Worm (Caenorhabditis elegans) whole organism, young adult: ENCODE measurements around the gene ztf-30.

Experiments used
- F23B12.7 ChIP-seq: sonication (generic microtip); optimal IDR thresholded peaks from 2 replicates; lab custom pipeline; 2017; ENCODE audit warnings: missing genetic modification characterization, mild to moderate bottlenecking, missing compliant biosample characterization, antibody characterized with exemption, moderate library complexity; ENCODE audit not compliant: insufficient read depth
- F57C9.4 ChIP-seq: sonication (generic microtip); optimal IDR thresholded peaks from 2 replicates; lab custom pipeline; 2017; ENCODE audit warnings: mild to moderate bottlenecking, missing genetic modification characterization, missing compliant biosample characterization
- K11D2.4 ChIP-seq: fragments of 200-800 bp; sonication (Bioruptor generic); IDR thresholded peaks from 2 replicates; pipeline ENCODE4 v1.3.6; 2022; ENCODE audit warnings: missing genetic modification reagents, missing genetic modification characterization, missing compliant biosample characterization
- T26A5.8 ChIP-seq: sonication (generic microtip); optimal IDR thresholded peaks from 2 replicates; lab custom pipeline; 2016; ENCODE audit warnings: missing genetic modification characterization, missing compliant biosample characterization
- Y53G8AR.9 ChIP-seq: fragments of 200-800 bp; sonication (Bioruptor generic); conservative IDR thresholded peaks from 2 replicates; pipeline ENCODE4 v1.3.6; 2022; ENCODE audit warnings: missing genetic modification reagents, missing genetic modification characterization, missing compliant biosample characterization
- Y79H2A.3 ChIP-seq: fragments of 200-800 bp; sonication (Bioruptor generic); conservative IDR thresholded peaks from 2 replicates; pipeline ENCODE4 v1.3.6; 2022; ENCODE audit warnings: missing genetic modification reagents, missing genetic modification characterization, missing compliant biosample characterization
- atf-7 ChIP-seq: sonication (generic microtip); optimal IDR thresholded peaks from 2 replicates; lab custom pipeline; 2017; ENCODE audit warnings: mild to moderate bottlenecking, missing genetic modification characterization, missing compliant biosample characterization
- ccch-3 ChIP-seq: fragments of 200-800 bp; sonication (Bioruptor generic); optimal IDR thresholded peaks from 2 replicates; lab custom pipeline; 2018; ENCODE audit warnings: mild to moderate bottlenecking, missing genetic modification characterization, missing compliant biosample characterization
- ceh-91 ChIP-seq: fragments of 200-800 bp; sonication (Bioruptor generic); IDR thresholded peaks from 2 replicates; pipeline ENCODE4 v1.3.6; 2022; ENCODE audit warnings: missing genetic modification reagents, missing genetic modification characterization, missing compliant biosample characterization
- die-1 ChIP-seq: sonication (generic microtip); optimal IDR thresholded peaks from 2 replicates; lab custom pipeline; 2016; ENCODE audit warnings: missing genotype, mild to moderate bottlenecking, missing genetic modification characterization, missing compliant biosample characterization
- dpl-1 ChIP-seq: fragments of 150-350 bp; optimal IDR thresholded peaks from 2 replicates; lab custom pipeline; 2014; ENCODE audit warnings: missing biosample characterization, missing genetic modification reagents, missing genetic modification characterization
- fkh-3 ChIP-seq: sonication (generic microtip); optimal IDR thresholded peaks from 2 replicates; lab custom pipeline; 2016; ENCODE audit warnings: mild to moderate bottlenecking, missing genetic modification characterization, missing compliant biosample characterization
- gei-17 ChIP-seq: fragments of 200-800 bp; sonication (Bioruptor generic); optimal IDR thresholded peaks from 2 replicates; lab custom pipeline; 2018; ENCODE audit warnings: mild to moderate bottlenecking, missing genetic modification characterization, missing compliant biosample characterization
- him-1 ChIP-seq: sonication (generic microtip); optimal IDR thresholded peaks from 2 replicates; lab custom pipeline; 2016; ENCODE audit warnings: missing genotype, missing genetic modification reagents, missing genetic modification characterization, missing compliant biosample characterization
- hlh-12 ChIP-seq: sonication (generic microtip); optimal IDR thresholded peaks from 2 replicates; lab custom pipeline; 2016; ENCODE audit warnings: missing genetic modification characterization, missing compliant biosample characterization
- hlh-26 ChIP-seq: fragments of 200-800 bp; sonication (Bioruptor generic); conservative IDR thresholded peaks from 2 replicates; pipeline ENCODE4 v1.3.6; 2022; ENCODE audit warnings: missing genetic modification reagents, missing genetic modification characterization, missing compliant biosample characterization
- hmg-1.2 ChIP-seq: fragments of 200-800 bp; sonication (Bioruptor generic); IDR thresholded peaks from 2 replicates; pipeline ENCODE4 v1.3.6; 2022; ENCODE audit warnings: missing genetic modification reagents, missing genetic modification characterization, missing compliant biosample characterization
- lag-1 ChIP-seq: fragments of 200-800 bp; sonication (Bioruptor generic); IDR thresholded peaks from 2 replicates; pipeline ENCODE4 v1.3.6; 2022; ENCODE audit warnings: missing genetic modification reagents, missing genetic modification characterization, missing compliant biosample characterization
- let-607 ChIP-seq, 2 experiments: fragments of 200-800 bp in 1 of 2; sonication (Bioruptor generic) in 1 of 2; sonication (generic microtip) in 1 of 2; optimal IDR thresholded peaks; 2 replicates each; lab custom pipeline; 2016 to 2018; ENCODE audit warnings: mild to moderate bottlenecking in 2 of 2, missing compliant biosample characterization in 2 of 2, missing genetic modification characterization in 2 of 2, moderate library complexity in 2 of 2, missing genotype in 1 of 2
- lin-35 ChIP-seq, 3 experiments: fragments of 150-350 bp in 2 of 3; sonication (generic microtip) in 1 of 3; optimal IDR thresholded peaks; 2 replicates each; lab custom pipeline; 2014 to 2018; ENCODE audit warnings: missing biosample characterization in 3 of 3, missing genetic modification characterization in 3 of 3, missing genetic modification reagents in 3 of 3
- lin-40 ChIP-seq: sonication (generic microtip); optimal IDR thresholded peaks from 2 replicates; lab custom pipeline; 2016; ENCODE audit warnings: missing genetic modification characterization, mild to moderate bottlenecking, missing compliant biosample characterization, missing genotype, missing genetic modification reagents
- lsy-27 ChIP-seq: sonication (generic microtip); optimal IDR thresholded peaks from 2 replicates; lab custom pipeline; 2017; ENCODE audit warnings: missing genetic modification characterization, mild to moderate bottlenecking, missing compliant biosample characterization, antibody characterized with exemption, missing genotype, borderline replicate concordance; ENCODE audit not compliant: insufficient read depth
- madf-8 ChIP-seq: fragments of 200-800 bp; sonication (Bioruptor generic); conservative IDR thresholded peaks from 2 replicates; pipeline ENCODE4 v1.3.6; 2022; ENCODE audit warnings: missing genetic modification reagents, missing genetic modification characterization, missing compliant biosample characterization
- mcd-1 ChIP-seq: fragments of 200-800 bp; sonication (Bioruptor generic); IDR thresholded peaks from 2 replicates; pipeline ENCODE4 v1.3.6; 2022; ENCODE audit warnings: missing genetic modification reagents, missing genetic modification characterization, missing compliant biosample characterization
- nfya-1 ChIP-seq: sonication (generic microtip); optimal IDR thresholded peaks from 2 replicates; lab custom pipeline; 2017; ENCODE audit warnings: antibody characterized with exemption, missing compliant biosample characterization, missing genetic modification characterization, borderline replicate concordance; ENCODE audit not compliant: insufficient read depth
- pbrm-1 ChIP-seq: fragments of 200-800 bp; sonication (Bioruptor generic); IDR thresholded peaks from 2 replicates; pipeline ENCODE4 v1.3.6; 2022; ENCODE audit warnings: missing genetic modification reagents, missing genetic modification characterization, missing compliant biosample characterization
- sea-2 ChIP-seq: fragments of 200-800 bp; sonication (Bioruptor generic); IDR thresholded peaks from 2 replicates; pipeline ENCODE4 v1.3.6; 2022; ENCODE audit warnings: missing genetic modification characterization, missing compliant biosample characterization
- snpc-3.4 ChIP-seq: sonication (generic microtip); optimal IDR thresholded peaks from 2 replicates; lab custom pipeline; 2017; ENCODE audit warnings: missing genetic modification characterization, mild to moderate bottlenecking, missing compliant biosample characterization, antibody characterized with exemption, moderate library complexity, missing genotype, missing genetic modification reagents
- tlf-1 ChIP-seq: fragments of 200-800 bp; sonication (Bioruptor generic); optimal IDR thresholded peaks from 2 replicates; lab custom pipeline; 2018; ENCODE audit warnings: mild to moderate bottlenecking, missing genetic modification characterization, missing compliant biosample characterization
- zfh-2 ChIP-seq: fragments of 200-800 bp; sonication (Bioruptor generic); conservative IDR thresholded peaks from 2 replicates; pipeline ENCODE4 v1.3.6; 2022; ENCODE audit warnings: missing genetic modification reagents, missing genetic modification characterization, missing compliant biosample characterization
- ztf-25 ChIP-seq: fragments of 200-800 bp; sonication (Bioruptor generic); IDR thresholded peaks from 2 replicates; pipeline ENCODE4 v1.3.6; 2022; ENCODE audit warnings: missing genetic modification reagents, missing genetic modification characterization, missing compliant biosample characterization
- ztf-28 ChIP-seq: fragments of 200-800 bp; sonication (Bioruptor generic); IDR thresholded peaks from 2 replicates; pipeline ENCODE4 v1.3.6; 2022; ENCODE audit warnings: missing genetic modification reagents, missing genetic modification characterization, missing compliant biosample characterization

ztf-30 gene

DNA sequence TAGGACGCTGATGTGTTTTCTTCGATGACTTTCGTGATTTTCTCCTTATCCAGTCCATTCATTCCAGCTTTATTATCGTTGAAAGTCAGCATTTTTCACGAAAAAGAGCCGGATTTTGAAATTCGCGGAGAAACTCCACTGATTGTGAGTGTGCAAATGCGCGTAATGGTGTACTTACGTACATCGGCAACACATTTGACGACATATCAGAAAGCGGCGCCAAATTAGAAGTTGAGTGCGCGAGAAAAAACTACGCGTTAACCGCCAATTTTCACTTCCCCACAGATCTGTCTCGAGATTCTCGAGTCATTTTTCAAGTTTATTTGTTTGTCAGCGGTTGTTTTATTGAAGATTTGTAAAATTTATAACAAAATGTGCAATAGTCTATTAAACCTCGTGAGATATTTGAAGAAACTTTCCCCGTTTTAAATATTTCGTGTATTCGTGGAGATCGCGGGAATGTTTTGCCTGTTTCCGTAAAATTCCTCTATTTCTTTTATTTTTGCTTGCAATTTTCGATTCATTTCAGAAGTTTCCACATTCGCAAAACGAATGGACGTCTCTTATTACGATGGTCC is 30.8 kb upstream of the ztf-30 start, which contains the start of the genes polk-1 and gpr-1 (continued):
- no peak for TF ChIP-seq sea-2 (GFP tag; lab: Robert Waterston, UW)
- no peak for TF ChIP-seq nfya-1 (tag; lab: Kevin White, UChicago)
- TF ChIP-seq madf-8 = peak; percentile 87

- TF ChIP-seq lin-40 (tag; lab: Kevin White, UChicago) (no peak), let-607 (tag; optimal IDR thresholded peaks at IDR 0.05; lab: Kevin White, UChicago) (no peak), gei-17 (GFP tag; lab: Kevin White, UChicago) (no peak), lsy-27 (tag; lab: Kevin White, UChicago) (no peak), atf-7 (tag; lab: Kevin White, UChicago) (no peak), ccch-3 (GFP tag; lab: Kevin White, UChicago) (no peak), F23B12.7 (tag; lab: Kevin White, UChicago) (no peak), ztf-25 (GFP tag; lab: Robert Waterston, UW) (no peak), pbrm-1 (GFP tag; lab: Robert Waterston, UW) (no peak), F57C9.4 (no peak), hmg-1.2 (GFP tag; lab: Robert Waterston, UW) (no peak), dpl-1 (GFP tag; lab: Kevin White, UChicago) (no peak), K11D2.4 (GFP tag; lab: Robert Waterston, UW) (no peak), Y53G8AR.9 (no peak), tlf-1 (GFP tag; lab: Kevin White, UChicago) (no peak), nfya-1 (tag; lab: Kevin White, UChicago) (no peak)
Measured at ce11 chrIII:8625125-8625524, 27.5 kb upstream of the ztf-30 start.

DNA sequence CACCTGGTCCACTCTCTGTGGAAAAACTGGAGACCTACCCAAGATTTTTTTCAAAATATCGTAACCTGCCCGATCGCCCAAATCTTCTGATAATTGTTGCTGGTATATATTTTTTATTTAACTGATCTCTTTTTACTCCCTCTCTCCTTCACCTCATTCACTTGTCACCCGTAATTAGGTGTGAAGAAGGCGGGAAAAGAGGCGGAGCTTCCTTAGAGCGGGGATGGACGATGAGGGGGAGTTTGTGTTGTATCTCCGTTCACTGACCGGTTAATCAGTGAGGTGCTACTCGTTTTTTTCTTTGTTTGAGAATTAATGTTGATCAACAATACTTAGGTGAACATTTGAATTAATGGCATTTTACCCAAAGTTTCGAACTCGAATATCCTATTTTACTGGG is 24.8 kb upstream of the ztf-30 start, which contains the start of gene ceh-16:
ceh-16 (plus strand) TSS at position 301 of the 400 bp plus-strand sequence.
- no peak for TF ChIP-seq lin-35 (GFP tag; optimal IDR thresholded peaks at IDR 0.05; lab: Kevin White, UChicago)
- no peak for TF ChIP-seq snpc-3.4
- no peak for TF ChIP-seq hlh-12 (tag; lab: Kevin White, UChicago)
- no peak for TF ChIP-seq T26A5.8 (tag; lab: Kevin White, UChicago)
- no peak for TF ChIP-seq ceh-91 (GFP tag; lab: Robert Waterston, UW)

ce11 chrIII:8621982-8622381 is 24.3 kb upstream of the ztf-30 start:
- no peak for TF ChIP-seq F57C9.4
- TF ChIP-seq lag-1 (GFP tag; lab: Robert Waterston, UW) = no peak
- TF ChIP-seq mcd-1 (GFP tag; lab: Robert Waterston, UW) = no peak
- no peak for TF ChIP-seq ceh-91 (GFP tag; lab: Robert Waterston, UW)
- no peak for TF ChIP-seq him-1 (tag; lab: Kevin White, UChicago)
- no peak for TF ChIP-seq ztf-28 (GFP tag; lab: Robert Waterston, UW)
- TF ChIP-seq fkh-3 (tag; lab: Kevin White, UChicago) = no peak
- TF ChIP-seq die-1 (tag; lab: Kevin White, UChicago) = no peak
- no peak for TF ChIP-seq Y79H2A.3 (GFP tag; lab: Robert Waterston, UW)
- TF ChIP-seq hlh-26 (GFP tag; lab: Robert Waterston, UW) = no peak
- no peak for TF ChIP-seq zfh-2 (GFP tag; lab: Robert Waterston, UW)
- TF ChIP-seq, all 124 proteins: peak for 0
